Fruit fly (Drosophila melanogaster): ENCODE data around the gene Ugt305A1.

Gene Ugt305A1

dm6 chr3L:4061921-4062474 is 2.4 kb downstream of the Ugt305A1 start, which contains the start of gene dib:
Gene dib (plus strand): TSS chr3L:4062292.
- no peak for TF ChIP-seq eg (GFP tag; IDR thresholded peaks at IDR 0.05)
- no peak for TF ChIP-seq salr (GFP tag; optimal IDR thresholded peaks at IDR 0.05)
- TF ChIP-seq CG11762 (GFP tag; optimal IDR thresholded peaks at IDR 0.05; ENCODE audit: insufficient read depth), result no peak
- no peak for TF ChIP-seq Sox102F (GFP tag; optimal IDR thresholded peaks at IDR 0.05)
- TF ChIP-seq Sox15 (GFP tag; optimal IDR thresholded peaks at IDR 0.05), result no peak
- TF ChIP-seq CG8119 (GFP tag; IDR thresholded peaks at IDR 0.05), result no peak
- no peak for TF ChIP-seq CG6792 (GFP tag; optimal IDR thresholded peaks at IDR 0.05)
- no peak for TF ChIP-seq Gug (GFP tag; IDR thresholded peaks at IDR 0.05)
- TF ChIP-seq esn (GFP tag; optimal IDR thresholded peaks at IDR 0.05), result no peak
- TF ChIP-seq CG16779 (tag; optimal IDR thresholded peaks at IDR 0.05), result no peak
- TF ChIP-seq fd85E (GFP tag; optimal IDR thresholded peaks at IDR 0.05), result no peak
- no peak for TF ChIP-seq CG6163 (GFP tag; IDR thresholded peaks at IDR 0.05)
- no peak for TF ChIP-seq CG1621 (tag; optimal IDR thresholded peaks at IDR 0.05)
- TF ChIP-seq CG6276 (GFP tag; optimal IDR thresholded peaks at IDR 0.05), result no peak
- TF ChIP-seq dsx (GFP tag; optimal IDR thresholded peaks at IDR 0.05; ENCODE audit: poor library complexity, severe bottlenecking), result no peak
- no peak for TF ChIP-seq CG3919 (GFP tag; optimal IDR thresholded peaks at IDR 0.05)
- no peak for TF ChIP-seq lz (GFP tag; optimal IDR thresholded peaks at IDR 0.05)
- TF ChIP-seq Lpt (GFP tag; optimal IDR thresholded peaks at IDR 0.05), result no peak
- no peak for TF ChIP-seq ss (GFP tag; optimal IDR thresholded peaks at IDR 0.05)
- TF ChIP-seq Ets21C (GFP tag; optimal IDR thresholded peaks at IDR 0.05), result no peak

- TF ChIP-seq Lpt (GFP tag; optimal IDR thresholded peaks at IDR 0.05), result peak; percentile 33
- 0 out of 3 replicates have a peak, but pooled peaks have one; percentile 33 for TF ChIP-seq CG8119 (GFP tag; IDR thresholded peaks at IDR 0.05)
- peak; percentile 44; the same call in 1 of the 2 replicates for TF ChIP-seq CG15336 (GFP tag; IDR thresholded peaks at IDR 0.05)
- peak; percentile 57; the same call in 2 of the 3 replicates for TF ChIP-seq eg (GFP tag; IDR thresholded peaks at IDR 0.05)
- peak; percentile 70 for TF ChIP-seq CG6276 (GFP tag; optimal IDR thresholded peaks at IDR 0.05)
- peak; percentile 83 for TF ChIP-seq svp (GFP tag)
- peak; percentile 6 for TF ChIP-seq dac (GFP tag; optimal IDR thresholded peaks at IDR 0.05)
- peak; percentile 50 for TF ChIP-seq CG16779 (tag; optimal IDR thresholded peaks at IDR 0.05)
- no peak for TF ChIP-seq vri (GFP tag; optimal IDR thresholded peaks at IDR 0.05)
- TF ChIP-seq CG6808 (GFP tag; optimal IDR thresholded peaks at IDR 0.05), result no peak
- TF ChIP-seq CG6163 (GFP tag; IDR thresholded peaks at IDR 0.05), result 0 out of 3 replicates have a peak, but pooled peaks have one; percentile 16
- TF ChIP-seq Sox102F (GFP tag; optimal IDR thresholded peaks at IDR 0.05), result no peak
- no peak for TF ChIP-seq fd85E (GFP tag; optimal IDR thresholded peaks at IDR 0.05)
Measured at dm6 chr3L:4068368-4068767, 8.8 kb downstream of the Ugt305A1 start.

- no peak for TF ChIP-seq Hr39 (GFP tag; optimal IDR thresholded peaks at IDR 0.05)
- TF ChIP-seq topi (GFP tag; optimal IDR thresholded peaks at IDR 0.05), result no peak
- no peak for TF ChIP-seq CG6276 (GFP tag; optimal IDR thresholded peaks at IDR 0.05)
- no peak for TF ChIP-seq CG6808 (GFP tag; optimal IDR thresholded peaks at IDR 0.05)
- TF ChIP-seq Met (GFP tag; optimal IDR thresholded peaks at IDR 0.05), result no peak
- peak; percentile 27 for TF ChIP-seq vri (GFP tag; optimal IDR thresholded peaks at IDR 0.05)
Measured at dm6 chr3L:4069069-4069468, 9.5 kb downstream of the Ugt305A1 start, which contains the start of gene CG32259. Gene CG32259 (plus strand): TSS chr3L:4069369.

- TF ChIP-seq CG34406 (GFP tag; optimal IDR thresholded peaks at IDR 0.05) (peak; percentile 98), fd85E (GFP tag; optimal IDR thresholded peaks at IDR 0.05) (peak; percentile 92), Eip78C (GFP tag) (peak; percentile 99), CG11762 (GFP tag; optimal IDR thresholded peaks at IDR 0.05; ENCODE audit: insufficient read depth) (peak; percentile 98), CG6792 (GFP tag; optimal IDR thresholded peaks at IDR 0.05) (peak; percentile 99), CG10631 (GFP tag; optimal IDR thresholded peaks at IDR 0.05) (peak; percentile 97), CG6163 (GFP tag; IDR thresholded peaks at IDR 0.05) (peak; percentile 99), CG11902 (GFP tag; optimal IDR thresholded peaks at IDR 0.05) (peak; percentile 99), Eip93F (GFP tag; optimal IDR thresholded peaks at IDR 0.05) (peak; percentile 92), CG3919 (GFP tag; optimal IDR thresholded peaks at IDR 0.05) (peak; percentile 98), fd59A (GFP tag; optimal IDR thresholded peaks at IDR 0.05) (peak; percentile 98), Eip75B (GFP tag; optimal IDR thresholded peaks at IDR 0.05) (peak; percentile 98), Sox14 (GFP tag; optimal IDR thresholded peaks at IDR 0.05) (peak; percentile 99), CG10669 (GFP tag; optimal IDR thresholded peaks at IDR 0.05) (peak; percentile 96), CG3032 (tag; optimal IDR thresholded peaks at IDR 0.05) (peak; percentile 98), Ets21C (GFP tag; optimal IDR thresholded peaks at IDR 0.05) (peak; percentile 98), fkh (GFP tag; optimal IDR thresholded peaks at IDR 0.05) (peak; percentile 25), CG31627 (GFP tag; optimal IDR thresholded peaks at IDR 0.05) (peak; percentile 99), Hr4 (GFP tag; optimal IDR thresholded peaks at IDR 0.05) (peak; percentile 99), Met (GFP tag; optimal IDR thresholded peaks at IDR 0.05) (peak; percentile 98), Lpt (GFP tag; optimal IDR thresholded peaks at IDR 0.05) (peak; percentile 98), CG1621 (tag; optimal IDR thresholded peaks at IDR 0.05) (peak; percentile 97), Gug (GFP tag; IDR thresholded peaks at IDR 0.05) (peak; percentile 99)
Measured at dm6 chr3L:4070221-4070995, 10.8 kb downstream of the Ugt305A1 start.
